Fruit fly (Drosophila melanogaster): ENCODE results near the gene Meltrin.

The Meltrin gene

DNA sequence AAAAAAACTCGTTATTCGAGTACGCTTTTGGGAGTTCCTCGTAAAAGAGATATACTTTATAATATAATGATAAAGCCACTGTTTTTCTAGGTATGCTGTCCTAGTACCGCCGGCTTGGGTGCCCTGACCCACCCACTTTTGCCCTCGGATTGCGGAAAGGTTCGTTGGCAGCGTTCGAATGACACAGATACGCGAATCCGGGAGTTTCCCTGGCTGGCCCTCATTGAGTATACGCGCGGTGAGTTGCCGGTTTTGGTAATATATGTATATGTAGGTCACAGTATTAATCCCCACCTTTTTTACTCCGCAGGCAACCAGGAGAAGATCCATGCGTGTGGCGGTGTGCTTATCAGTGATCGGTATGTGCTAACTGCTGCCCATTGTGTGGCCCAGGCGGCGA lies 38.9 kb downstream of the Meltrin start:
- no peak for TF ChIP-seq psq (optimal IDR thresholded peaks at IDR 0.05)
- TF ChIP-seq CG8478 (optimal IDR thresholded peaks at IDR 0.05): no peak
- TF ChIP-seq Dll (optimal IDR thresholded peaks at IDR 0.05): no peak
- TF ChIP-seq usp (GFP tag; optimal IDR thresholded peaks at IDR 0.05): no peak
- TF ChIP-seq pan (optimal IDR thresholded peaks at IDR 0.05): no peak
- TF ChIP-seq EcR (GFP tag; optimal IDR thresholded peaks at IDR 0.05): no peak

DNA sequence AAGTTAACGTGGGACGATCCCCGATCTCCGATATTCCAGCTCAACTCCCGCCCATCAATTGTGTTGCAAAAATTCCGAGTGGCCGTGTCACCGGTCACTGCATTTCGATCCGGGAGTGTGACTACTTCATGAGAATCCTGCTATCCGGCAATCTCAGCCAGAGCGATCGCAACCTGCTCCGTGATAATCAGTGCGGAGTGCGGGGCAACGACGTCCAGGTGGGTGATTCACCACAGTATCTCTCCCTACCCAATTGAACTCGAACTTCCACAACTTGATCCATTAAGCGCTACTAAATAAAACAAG lies 39.5 kb downstream of the Meltrin start:
- TF ChIP-seq EcR (GFP tag; optimal IDR thresholded peaks at IDR 0.05) (no peak), psq (optimal IDR thresholded peaks at IDR 0.05) (no peak), pan (optimal IDR thresholded peaks at IDR 0.05) (no peak), usp (GFP tag; optimal IDR thresholded peaks at IDR 0.05) (no peak), Dll (optimal IDR thresholded peaks at IDR 0.05) (no peak), CG8478 (optimal IDR thresholded peaks at IDR 0.05) (no peak)

DNA sequence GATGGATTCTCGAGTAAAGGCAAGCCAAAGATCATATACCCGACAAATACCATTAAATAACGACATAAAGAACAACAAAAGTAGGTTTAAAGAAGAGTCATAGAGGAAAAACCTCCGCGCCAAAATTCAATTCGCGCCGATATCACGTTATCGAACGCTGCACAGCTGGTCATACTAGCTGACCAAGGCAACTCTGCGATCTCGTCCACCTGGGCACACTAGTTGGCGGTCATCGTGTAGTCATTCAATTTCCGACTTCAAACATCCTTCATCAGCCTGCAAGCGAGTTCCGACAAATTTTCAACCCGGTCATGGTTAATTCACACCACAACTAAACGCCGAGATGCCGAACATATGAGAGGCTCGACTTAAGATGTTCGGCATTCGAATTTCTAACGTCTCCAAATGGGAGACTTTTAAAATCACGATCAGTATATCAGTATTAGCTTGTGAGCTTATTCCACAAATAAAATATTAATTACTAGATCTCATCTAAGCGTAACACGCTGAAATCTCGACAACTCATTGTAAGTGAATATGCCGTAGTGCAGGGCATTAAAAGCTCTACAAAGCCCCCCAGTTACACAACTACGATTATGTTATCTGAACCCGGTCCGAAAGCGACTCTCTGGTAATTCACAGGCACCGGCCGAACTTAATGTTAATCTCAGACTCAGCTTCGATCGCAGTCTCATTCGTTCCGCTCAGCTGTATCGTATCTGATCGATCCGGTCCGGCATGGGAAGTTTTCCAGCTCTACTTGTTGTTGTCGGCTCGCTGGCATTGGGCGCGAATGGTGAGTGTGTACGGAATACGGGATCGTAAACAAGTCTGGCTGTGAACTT lies 40.1 kb downstream of the Meltrin start, which contains the start of gene CG3505:
Gene CG3505, plus strand, starts transcription at position 688 of the 845 bp plus-strand sequence.
- TF ChIP-seq CG8478 (optimal IDR thresholded peaks at IDR 0.05) (no peak), EcR (GFP tag; optimal IDR thresholded peaks at IDR 0.05) (no peak), usp (GFP tag; optimal IDR thresholded peaks at IDR 0.05) (no peak), psq (optimal IDR thresholded peaks at IDR 0.05) (no peak), pan (optimal IDR thresholded peaks at IDR 0.05) (no peak), Dll (optimal IDR thresholded peaks at IDR 0.05) (no peak)

DNA sequence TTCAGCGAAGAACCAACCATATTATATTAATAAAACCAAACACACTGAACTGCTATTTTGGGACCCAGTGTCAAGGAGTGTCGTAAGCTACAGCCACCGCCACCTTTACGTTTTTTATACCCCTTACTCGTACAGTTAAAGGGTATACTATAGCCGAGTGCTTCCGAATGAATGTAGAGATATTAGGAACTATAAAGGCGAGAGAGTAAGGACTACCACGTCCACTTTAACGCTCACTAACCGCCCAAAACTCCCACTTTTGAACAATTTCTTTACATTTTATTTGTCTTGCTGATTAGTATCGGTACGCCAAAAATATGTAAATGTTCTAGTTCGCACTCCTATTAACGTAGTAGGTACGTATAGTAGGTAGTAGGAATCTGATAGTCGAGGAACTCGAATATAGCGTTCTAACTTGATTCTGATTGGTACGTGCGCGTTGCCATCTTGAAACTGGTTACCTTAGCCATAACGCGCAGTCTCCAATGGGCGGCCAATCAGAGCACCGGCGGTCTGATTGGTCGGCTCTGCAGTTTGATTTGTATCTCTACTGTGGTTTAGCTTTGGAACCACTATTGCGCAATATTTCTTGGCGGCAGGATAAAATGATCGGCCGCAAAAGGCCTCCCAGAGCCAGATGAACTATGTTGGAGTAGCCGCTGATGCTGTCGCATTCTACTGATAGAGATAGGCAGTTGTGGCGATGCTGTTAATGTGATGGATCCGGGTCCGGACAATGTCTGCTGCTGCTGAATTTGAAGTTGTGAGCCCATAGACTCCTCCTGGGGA lies 41.0 kb downstream of the Meltrin start:
- TF ChIP-seq usp (GFP tag; optimal IDR thresholded peaks at IDR 0.05) (no peak), Dll (optimal IDR thresholded peaks at IDR 0.05) (no peak), psq (optimal IDR thresholded peaks at IDR 0.05) (no peak), pan (optimal IDR thresholded peaks at IDR 0.05) (no peak), CG8478 (optimal IDR thresholded peaks at IDR 0.05) (no peak), EcR (GFP tag; optimal IDR thresholded peaks at IDR 0.05) (no peak)

DNA sequence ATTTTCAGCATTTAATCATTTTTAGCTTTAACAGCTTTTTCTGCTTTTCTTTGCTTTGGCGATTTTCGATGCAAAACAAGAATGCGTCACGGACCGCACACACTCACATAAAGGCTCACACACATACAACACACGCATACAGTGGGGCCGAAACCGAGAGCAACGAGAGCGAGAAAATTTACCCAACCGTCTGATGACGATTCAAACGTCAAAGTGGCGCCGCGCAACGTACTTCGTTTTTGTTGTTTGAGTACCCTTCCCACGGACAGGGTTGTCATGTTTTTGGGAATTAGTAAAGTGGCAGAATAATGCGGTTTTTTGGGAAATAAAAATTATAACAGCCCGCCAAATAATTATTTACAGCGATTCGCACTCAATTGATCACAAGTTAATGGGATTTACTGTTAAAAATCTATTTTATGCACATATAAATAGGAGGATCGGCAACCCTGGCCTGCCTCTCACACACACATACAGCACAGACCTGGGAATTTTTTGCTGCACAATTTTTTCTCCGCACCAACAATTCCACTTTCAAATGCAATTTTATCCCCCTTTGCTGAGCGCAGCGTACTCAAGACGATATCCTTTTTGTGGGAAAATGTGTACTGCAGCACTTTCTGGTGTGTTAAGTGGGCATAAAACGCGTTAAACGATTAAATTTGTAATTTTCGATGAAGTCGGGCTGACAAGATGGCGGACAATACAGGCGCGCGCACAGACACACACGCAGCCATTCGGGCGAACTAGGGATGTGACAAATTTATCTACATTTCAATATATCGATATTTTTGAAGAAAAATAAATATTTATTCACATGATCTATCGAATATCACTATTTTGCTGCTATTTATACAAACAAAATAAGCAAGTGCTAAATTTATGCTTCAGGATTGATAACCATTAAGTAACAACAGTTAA lies 41.9 kb downstream of the Meltrin start:
- TF ChIP-seq CG8478 (optimal IDR thresholded peaks at IDR 0.05) (no peak), usp (GFP tag; optimal IDR thresholded peaks at IDR 0.05) (no peak), Dll (optimal IDR thresholded peaks at IDR 0.05) (no peak), EcR (GFP tag; optimal IDR thresholded peaks at IDR 0.05) (no peak), pan (optimal IDR thresholded peaks at IDR 0.05) (no peak), psq (optimal IDR thresholded peaks at IDR 0.05) (no peak)

DNA sequence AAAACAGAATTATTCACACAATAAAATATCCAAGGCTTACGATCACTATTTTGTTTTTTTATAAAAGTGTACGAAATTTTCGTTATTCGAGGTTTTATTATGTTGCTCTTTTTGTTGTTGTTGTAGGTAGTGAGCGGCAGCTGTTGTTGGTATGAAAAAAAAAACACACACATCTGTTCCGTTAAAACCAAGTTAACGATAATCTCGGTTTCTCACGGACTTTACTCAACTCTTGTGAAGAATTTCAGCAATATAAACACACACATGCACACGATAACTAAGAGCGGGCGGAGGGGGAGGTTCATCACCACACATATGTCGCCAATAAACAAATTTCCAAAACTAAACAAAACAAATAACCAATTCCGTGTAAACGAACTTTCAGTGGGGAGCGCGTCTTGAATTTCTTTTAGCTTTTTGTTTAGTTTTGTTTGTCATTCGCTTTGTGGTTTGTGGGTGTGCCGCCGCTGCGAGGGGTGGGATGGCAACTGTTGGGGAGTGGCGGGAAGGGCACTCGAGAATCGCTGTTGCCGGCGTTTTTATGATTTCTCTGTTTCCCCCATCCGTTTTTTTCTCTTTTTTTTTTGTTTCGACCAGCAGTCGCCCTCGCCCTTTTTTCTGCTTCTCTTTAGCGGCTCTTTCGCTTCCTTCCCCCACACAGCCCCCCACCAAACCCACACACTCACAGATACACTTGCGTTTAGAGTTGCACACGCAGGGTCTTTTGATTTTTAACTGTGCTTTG lies 42.7 kb downstream of the Meltrin start:
- no peak for TF ChIP-seq psq (optimal IDR thresholded peaks at IDR 0.05)

DNA sequence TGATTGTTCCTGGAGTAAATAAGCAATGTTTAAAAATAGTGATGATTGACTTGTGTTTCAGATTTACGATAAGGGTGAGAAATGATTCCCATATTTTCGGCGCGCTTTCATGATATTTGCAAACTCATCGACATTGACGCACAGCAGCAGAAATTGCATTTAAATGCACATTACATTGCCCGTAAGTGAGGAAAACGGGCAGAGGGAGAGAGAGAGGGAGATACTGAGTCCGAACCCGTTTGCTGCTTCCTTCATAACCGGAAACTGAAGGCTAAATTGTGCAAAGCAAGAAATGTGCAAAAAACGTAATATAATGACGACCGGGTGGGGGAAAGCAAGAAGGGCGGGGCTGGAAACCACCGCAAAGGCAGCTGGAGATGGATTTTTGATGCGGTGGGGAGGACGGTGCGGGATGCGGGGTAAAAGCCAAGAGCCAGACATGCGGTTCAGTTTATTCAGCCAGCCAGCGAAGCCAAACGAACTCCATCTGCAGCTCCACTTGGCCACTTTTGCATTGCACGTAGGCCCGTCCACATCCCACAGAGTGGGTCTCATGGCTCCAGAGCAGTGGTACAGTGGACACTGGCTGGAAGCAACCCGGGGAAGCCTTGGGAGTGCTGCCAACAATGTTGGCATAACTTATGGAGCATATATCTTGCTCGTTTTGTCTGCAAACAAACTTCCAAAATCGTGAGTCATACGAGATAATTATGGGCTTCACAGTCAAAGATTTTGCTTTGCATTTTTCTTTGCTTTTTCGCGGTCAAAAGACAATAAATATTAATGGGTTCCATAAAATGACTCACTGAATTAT lies 43.8 kb downstream of the Meltrin start:
- no peak for TF ChIP-seq pan (optimal IDR thresholded peaks at IDR 0.05)
- no peak for TF ChIP-seq Dll (optimal IDR thresholded peaks at IDR 0.05)
- TF ChIP-seq psq (optimal IDR thresholded peaks at IDR 0.05): no peak
- no peak for TF ChIP-seq CG8478 (optimal IDR thresholded peaks at IDR 0.05)
- TF ChIP-seq usp (GFP tag; optimal IDR thresholded peaks at IDR 0.05): no peak
- no peak for TF ChIP-seq EcR (GFP tag; optimal IDR thresholded peaks at IDR 0.05)

DNA sequence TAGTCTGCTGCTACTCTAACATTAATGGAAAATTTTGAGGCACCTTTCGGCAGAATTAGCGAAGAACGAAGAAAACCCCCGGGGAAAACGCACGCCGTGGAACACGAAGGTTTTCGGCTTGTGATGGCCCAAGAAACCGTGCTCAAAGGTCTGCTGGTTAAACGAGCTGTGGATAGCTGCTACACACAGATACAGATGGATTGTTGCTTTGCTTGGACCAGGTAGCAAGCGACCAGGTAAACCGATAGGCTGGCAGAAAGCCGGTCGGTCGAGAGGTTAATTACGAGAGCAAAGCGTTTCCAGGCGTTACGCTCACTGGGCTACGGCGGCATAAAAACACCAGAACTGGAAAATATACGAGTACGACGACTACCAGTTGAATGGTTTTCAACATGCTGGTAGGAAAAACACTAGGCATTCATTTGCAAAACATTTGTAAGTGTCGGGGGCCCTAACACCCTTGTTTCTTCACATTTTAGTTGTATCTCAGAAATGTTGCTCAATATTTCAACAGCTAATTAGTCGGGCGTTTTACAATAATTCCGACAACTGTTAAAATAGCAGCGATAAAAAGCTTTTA lies 44.7 kb downstream of the Meltrin start:
- TF ChIP-seq EcR (GFP tag; optimal IDR thresholded peaks at IDR 0.05) (no peak), Dll (optimal IDR thresholded peaks at IDR 0.05) (no peak), psq (optimal IDR thresholded peaks at IDR 0.05) (no peak), pan (optimal IDR thresholded peaks at IDR 0.05) (no peak), usp (GFP tag; optimal IDR thresholded peaks at IDR 0.05) (no peak), CG8478 (optimal IDR thresholded peaks at IDR 0.05) (no peak)

DNA sequence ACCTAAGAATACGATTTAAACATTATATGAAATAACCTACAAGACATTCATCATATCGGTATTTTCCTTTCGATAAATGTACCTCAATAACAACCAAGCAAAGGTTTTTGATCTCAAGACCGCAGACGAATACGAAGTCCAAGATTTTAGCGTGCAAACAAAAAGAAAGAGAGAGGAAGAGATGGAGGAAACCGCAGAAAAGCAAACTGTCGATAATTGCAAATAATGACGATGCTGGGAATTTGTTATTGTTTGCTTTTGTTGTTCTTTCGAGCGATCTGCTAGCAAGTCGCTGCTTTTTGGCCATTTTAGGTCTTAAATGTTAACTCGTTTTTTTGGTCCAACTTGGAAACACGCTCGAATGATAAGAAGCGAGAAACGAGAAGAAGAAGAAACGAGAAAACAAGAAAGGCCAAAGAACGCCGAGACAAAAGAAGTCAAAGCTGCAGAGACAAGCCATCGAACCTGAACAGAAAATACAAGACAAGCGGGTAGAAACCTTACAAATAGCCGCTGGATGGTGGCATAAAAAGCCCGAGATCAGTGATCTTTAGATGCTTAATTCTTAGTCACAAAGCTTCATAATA lies 45.9 kb downstream of the Meltrin start:
- TF ChIP-seq psq (optimal IDR thresholded peaks at IDR 0.05) (no peak), EcR (GFP tag; optimal IDR thresholded peaks at IDR 0.05) (peak in 1 of 2 experiments; percentile 61)

DNA sequence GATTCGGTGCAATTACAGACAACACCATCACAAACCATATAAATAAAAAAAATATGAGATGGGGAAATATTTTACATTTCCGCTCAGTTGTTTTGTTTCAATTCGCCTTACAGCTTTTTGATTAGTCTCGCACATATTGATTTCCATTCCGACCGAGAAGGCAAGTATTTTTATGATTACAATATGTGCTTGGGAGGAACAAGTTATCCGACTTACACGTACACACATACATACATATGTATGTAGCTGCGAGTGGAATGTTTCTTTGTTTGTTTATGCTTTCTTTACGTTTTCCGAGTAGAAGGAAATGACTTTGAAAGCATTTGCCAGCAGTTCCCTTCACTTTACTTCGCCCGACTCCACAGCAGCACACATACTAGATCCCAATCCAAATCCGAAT lies 46.7 kb downstream of the Meltrin start:
- TF ChIP-seq Dll (optimal IDR thresholded peaks at IDR 0.05) (no peak), usp (GFP tag; optimal IDR thresholded peaks at IDR 0.05) (no peak), pan (optimal IDR thresholded peaks at IDR 0.05) (peak; percentile 38), CG8478 (optimal IDR thresholded peaks at IDR 0.05) (no peak), psq (optimal IDR thresholded peaks at IDR 0.05) (no peak), EcR (GFP tag; optimal IDR thresholded peaks at IDR 0.05) (no peak)

Data from whole organism.